Fruit fly (Drosophila melanogaster): ENCODE measurements around the gene CG13000.

DNA sequence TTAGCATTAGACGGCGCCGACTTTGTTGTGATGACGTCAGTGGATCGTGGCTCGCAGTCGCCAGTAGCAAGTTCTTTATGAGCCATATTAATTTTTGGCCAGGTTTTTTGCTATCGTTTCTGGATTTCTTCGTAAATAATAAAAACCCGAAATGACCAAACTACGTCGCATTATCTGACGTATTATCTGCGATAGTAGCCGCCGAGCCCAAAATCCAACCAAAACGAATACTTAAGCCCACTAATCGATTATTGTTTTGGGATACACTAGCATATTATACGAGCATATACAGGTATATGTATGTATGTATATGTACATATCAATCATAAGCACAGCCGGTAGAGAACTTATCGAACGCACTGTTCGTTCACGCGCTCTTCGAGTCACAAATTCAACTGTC is 21.5 kb downstream of the CG13000 start:
- TF ChIP-seq Myc (optimal IDR thresholded peaks at IDR 0.05), result no peak
- no peak for TF ChIP-seq Sin3A (optimal IDR thresholded peaks at IDR 0.05)
- no peak for TF ChIP-seq psq (optimal IDR thresholded peaks at IDR 0.05)
- TF ChIP-seq insv (optimal IDR thresholded peaks at IDR 0.05), result no peak

Data from Kc167 (cell line).